Worm (Caenorhabditis elegans) whole organism, mixed stage, embryonic: Measurements from ENCODE around the gene K01D12.9.

Experiments
- drap-1 ChIP-seq: fragments of 200-800 bp; sonication (Bioruptor generic); optimal IDR thresholded peaks from 3 replicates; lab custom pipeline; 2018; ENCODE audit warnings: mild to moderate bottlenecking, missing genetic modification characterization, missing compliant biosample characterization
- flh-1 ChIP-seq: fragments of 200-800 bp; sonication (Bioruptor generic); optimal IDR thresholded peaks from 2 replicates; lab custom pipeline; 2018; ENCODE audit warnings: mild to moderate bottlenecking, missing genetic modification characterization, moderate library complexity, missing compliant biosample characterization
- lsy-2 ChIP-seq: fragments of 150-350 bp; optimal IDR thresholded peaks from 2 replicates; lab custom pipeline; 2014; ENCODE audit warnings: missing biosample characterization, missing genetic modification characterization
- nhr-28 ChIP-seq: fragments of 150-350 bp; optimal IDR thresholded peaks from 2 replicates; lab custom pipeline; 2014; ENCODE audit warnings: missing biosample characterization, missing genetic modification characterization
- pha-4 ChIP-seq: fragments of 150-350 bp; optimal IDR thresholded peaks from 2 replicates; lab custom pipeline; 2018; ENCODE audit warnings: missing biosample characterization, missing genetic modification reagents, missing genetic modification characterization
- tbx-8 ChIP-seq: fragments of 200-800 bp; sonication (Bioruptor generic); optimal IDR thresholded peaks from 2 replicates; lab custom pipeline; 2018; ENCODE audit warnings: mild to moderate bottlenecking, missing genetic modification characterization, moderate library complexity, missing compliant biosample characterization
- unc-39 ChIP-seq: fragments of 150-350 bp; optimal IDR thresholded peaks from 2 replicates; lab custom pipeline; 2014; ENCODE audit warnings: missing biosample characterization, missing genetic modification characterization
- unc-62 ChIP-seq: fragments of 150-350 bp; optimal IDR thresholded peaks from 2 replicates; lab custom pipeline; 2014; ENCODE audit warnings: missing biosample characterization, missing genetic modification reagents, missing genetic modification characterization

ce11 chrV:12402355-12402754, 2.1 kb downstream of the K01D12.9 start, which contains the start of gene K01D12.8:
- TF ChIP-seq unc-39 = no peak
- no peak for TF ChIP-seq nhr-28
- no peak for TF ChIP-seq flh-1 (GFP tag; lab: Kevin White, UChicago)
- TF ChIP-seq lsy-2 (tag; lab: Kevin White, UChicago) = no peak
- no peak for TF ChIP-seq pha-4
- no peak for TF ChIP-seq drap-1
- TF ChIP-seq unc-62 (GFP tag; lab: Kevin White, UChicago) = no peak
- no peak for TF ChIP-seq tbx-8 (GFP tag; lab: Kevin White, UChicago)
